Worm (Caenorhabditis elegans): ENCODE results near the gene ugt-59.

DNA sequence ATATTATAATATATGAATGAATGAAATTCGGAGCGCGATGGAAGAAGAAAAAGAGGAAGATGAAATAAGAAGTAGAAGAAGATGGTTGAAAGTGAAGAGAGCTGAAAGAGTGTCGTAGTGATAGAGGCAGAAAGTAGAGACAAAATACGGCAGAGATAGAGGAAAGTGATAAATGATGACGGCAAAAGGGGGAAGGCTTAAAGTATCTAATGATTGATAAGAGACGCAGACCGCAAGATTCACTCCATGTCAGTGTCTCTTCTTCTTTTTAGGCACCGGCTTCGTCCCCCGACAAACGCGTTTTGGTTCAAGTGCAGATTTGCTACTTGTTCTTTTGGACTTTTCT is 18.1 kb upstream of the ugt-59 start:
- TF ChIP-seq hnd-1 (tag; optimal IDR thresholded peaks at IDR 0.05) (no peak), ceh-36 (tag; optimal IDR thresholded peaks at IDR 0.05) (no peak), tbx-37 (GFP tag; conservative IDR thresholded peaks at IDR 0.05) (no peak), sea-1 (GFP tag; conservative IDR thresholded peaks at IDR 0.05) (no peak), ama-1 (optimal IDR thresholded peaks at IDR 0.05) (no peak), aly-1 (tag; optimal IDR thresholded peaks at IDR 0.05) (no peak), pes-1 (GFP tag; IDR thresholded peaks at IDR 0.05) (no peak), hmg-4 (GFP tag; optimal IDR thresholded peaks at IDR 0.05) (no peak), tra-4 (tag; optimal IDR thresholded peaks at IDR 0.05) (no peak)
